Worm (Caenorhabditis elegans): Measurements from ENCODE around the gene npp-18.

- no peak for TF ChIP-seq ztf-11 (tag; optimal IDR thresholded peaks at IDR 0.05)
- TF ChIP-seq nhr-12 (tag; optimal IDR thresholded peaks at IDR 0.05), result no peak
- TF ChIP-seq unc-62 (GFP tag; optimal IDR thresholded peaks at IDR 0.05), result no peak
- no peak for TF ChIP-seq egl-27 (tag; optimal IDR thresholded peaks at IDR 0.05)
- no peak for TF ChIP-seq fkh-10 (GFP tag; optimal IDR thresholded peaks at IDR 0.05)
- TF ChIP-seq ama-1 (optimal IDR thresholded peaks at IDR 0.05), result no peak
- no peak for TF ChIP-seq rnt-1 (tag; optimal IDR thresholded peaks at IDR 0.05)
- no peak for TF ChIP-seq nhr-28 (tag; optimal IDR thresholded peaks at IDR 0.05)
- no peak for TF ChIP-seq mdl-1 (tag; optimal IDR thresholded peaks at IDR 0.05)
- no peak for TF ChIP-seq ceh-82 (tag; optimal IDR thresholded peaks at IDR 0.05)
- no peak for TF ChIP-seq skn-1 (tag; optimal IDR thresholded peaks at IDR 0.05)
- TF ChIP-seq elt-2 (tag; optimal IDR thresholded peaks at IDR 0.05), result no peak
Observed at ce11 chrIII:13324739-13325138, 28.1 kb downstream of the npp-18 start, which contains the start of gene F53A2.1.

Measured in whole organism, L1 larva.